Worm (Caenorhabditis elegans): Measurements from ENCODE around the gene srh-303.

The srh-303 gene

DNA sequence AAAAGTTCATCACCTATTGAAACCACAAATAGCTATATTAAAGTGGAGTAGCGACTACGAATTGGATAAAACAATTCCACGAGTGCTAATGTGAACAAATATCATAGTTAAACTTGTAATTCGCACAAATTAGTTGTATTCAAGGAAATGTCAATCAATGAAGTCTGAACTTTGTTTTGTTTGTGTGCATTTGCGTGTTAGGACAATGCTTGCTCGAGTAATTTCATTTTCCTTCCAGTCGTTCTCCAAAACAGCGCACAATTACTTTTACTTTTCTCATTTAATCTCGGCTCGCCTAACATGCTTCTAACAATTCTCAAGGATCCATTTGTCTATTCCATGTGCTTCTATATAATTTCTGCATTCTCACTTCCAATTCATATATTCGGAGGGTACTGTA, 6.8 kb upstream of the srh-303 start, which contains the start of gene srh-301:
TSS of gene srh-301 (plus strand) at position 301 of the 400 bp plus-strand sequence.
- TF ChIP-seq ceh-9 (tag; optimal IDR thresholded peaks at IDR 0.05) (no peak), che-1 (tag; optimal IDR thresholded peaks at IDR 0.05) (no peak), ceh-45 (GFP tag; IDR thresholded peaks at IDR 0.05) (no peak), pax-1 (tag; optimal IDR thresholded peaks at IDR 0.05) (no peak), ama-1 (optimal IDR thresholded peaks at IDR 0.05) (no peak), ceh-14 (tag; optimal IDR thresholded peaks at IDR 0.05) (no peak), fax-1 (tag; optimal IDR thresholded peaks at IDR 0.05) (no peak), sox-2 (GFP tag; IDR thresholded peaks at IDR 0.05) (no peak), hlh-6 (tag; optimal IDR thresholded peaks at IDR 0.05) (no peak), zip-5 (tag; optimal IDR thresholded peaks at IDR 0.05) (no peak)

- TF ChIP-seq mec-3 (tag; optimal IDR thresholded peaks at IDR 0.05; ENCODE audit: borderline replicate concordance): no peak
- no peak for TF ChIP-seq sdc-2 (tag; optimal IDR thresholded peaks at IDR 0.05)
- TF ChIP-seq nfya-1 (tag; optimal IDR thresholded peaks at IDR 0.05): no peak
- TF ChIP-seq lim-6 (tag; optimal IDR thresholded peaks at IDR 0.05): no peak
- TF ChIP-seq syd-9 (tag; optimal IDR thresholded peaks at IDR 0.05): no peak
- TF ChIP-seq ceh-48 (tag; optimal IDR thresholded peaks at IDR 0.05): no peak
- no peak for TF ChIP-seq hlh-8 (tag; optimal IDR thresholded peaks at IDR 0.05)
- TF ChIP-seq ceh-9 (tag; optimal IDR thresholded peaks at IDR 0.05): no peak
- no peak for TF ChIP-seq ceh-19 (GFP tag; optimal IDR thresholded peaks at IDR 0.05)
- no peak for TF ChIP-seq pag-3 (tag; optimal IDR thresholded peaks at IDR 0.05; ENCODE audit: borderline replicate concordance)
Measured at ce11 chrV:17828310-17828709, 3.1 kb upstream of the srh-303 start, which contains the start of gene srh-304. Gene srh-304, plus strand, starts transcription at chrV:17828610.

DNA sequence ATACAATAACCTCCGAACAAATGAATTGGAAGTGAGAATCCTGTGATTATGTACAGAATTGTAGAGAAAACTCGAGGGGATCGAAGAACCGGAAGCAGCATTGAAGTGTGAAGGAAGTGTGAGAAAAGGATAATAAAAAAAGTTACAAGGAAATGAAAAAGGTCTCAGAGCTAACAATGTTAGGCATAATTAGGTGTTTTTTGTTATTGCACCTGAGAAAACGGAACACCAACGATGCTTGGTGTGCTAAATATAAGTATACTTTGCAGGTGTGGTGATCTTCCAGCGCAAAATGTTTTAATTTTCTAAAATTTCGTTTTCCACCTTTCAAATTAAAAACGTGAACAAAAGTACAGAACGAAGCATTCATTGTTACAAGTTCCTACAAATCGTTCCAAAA, 12.7 kb downstream of the srh-303 start, which contains the start of gene srh-286:
TSS of gene srh-286 (minus strand) at position 101 of the 400 bp plus-strand sequence.
- no peak for TF ChIP-seq fkh-10 (GFP tag; optimal IDR thresholded peaks at IDR 0.05)
- no peak for TF ChIP-seq sox-2 (GFP tag; IDR thresholded peaks at IDR 0.05)

DNA sequence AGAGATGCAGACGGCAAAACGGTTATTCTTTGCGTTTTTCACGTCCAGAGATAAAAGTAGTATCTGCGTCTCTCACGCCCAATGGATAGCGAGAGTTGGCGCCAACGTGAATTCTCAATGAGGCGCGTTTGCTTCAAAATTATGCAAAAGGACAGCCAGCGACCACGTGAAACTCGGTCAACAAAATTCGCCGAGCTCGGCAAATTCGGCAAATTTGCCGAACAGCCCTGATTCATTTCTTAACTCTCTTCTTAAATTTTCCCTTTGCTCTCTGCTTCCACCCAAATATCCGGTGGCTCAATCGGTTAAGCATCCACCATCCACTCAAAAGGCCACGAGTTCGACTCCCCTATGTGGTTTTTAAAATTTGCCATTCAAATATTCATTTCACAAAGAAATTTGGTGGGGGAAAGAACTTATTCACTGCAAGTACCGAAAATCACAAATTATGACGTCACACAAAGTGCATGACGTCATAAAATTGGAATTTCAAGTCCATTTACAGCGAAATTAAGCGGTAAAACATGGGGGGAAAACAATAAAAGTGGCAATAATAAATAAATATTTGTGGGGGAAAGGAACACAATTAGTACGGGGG, 14.0 kb downstream of the srh-303 start:
- no peak for TF ChIP-seq ttx-3 (tag; optimal IDR thresholded peaks at IDR 0.05)
- TF ChIP-seq C38D4.7 (GFP tag; optimal IDR thresholded peaks at IDR 0.05): no peak
- TF ChIP-seq pat-9 (tag; optimal IDR thresholded peaks at IDR 0.05): no peak
- no peak for TF ChIP-seq zip-5 (tag; optimal IDR thresholded peaks at IDR 0.05)
- TF ChIP-seq ceh-18 (tag; optimal IDR thresholded peaks at IDR 0.05): no peak
- TF ChIP-seq elt-2 (tag; optimal IDR thresholded peaks at IDR 0.05): no peak
- no peak for TF ChIP-seq hlh-15 (tag; optimal IDR thresholded peaks at IDR 0.05)
- TF ChIP-seq che-1 (tag; optimal IDR thresholded peaks at IDR 0.05): no peak

- TF ChIP-seq ref-2 (tag; optimal IDR thresholded peaks at IDR 0.05): no peak
- TF ChIP-seq ceh-48 (tag; optimal IDR thresholded peaks at IDR 0.05): no peak
Measured at ce11 chrV:17855889-17856288, 24.4 kb downstream of the srh-303 start, which contains the start of gene tcc-1. Gene tcc-1, minus strand, starts transcription at chrV:17855989.

DNA sequence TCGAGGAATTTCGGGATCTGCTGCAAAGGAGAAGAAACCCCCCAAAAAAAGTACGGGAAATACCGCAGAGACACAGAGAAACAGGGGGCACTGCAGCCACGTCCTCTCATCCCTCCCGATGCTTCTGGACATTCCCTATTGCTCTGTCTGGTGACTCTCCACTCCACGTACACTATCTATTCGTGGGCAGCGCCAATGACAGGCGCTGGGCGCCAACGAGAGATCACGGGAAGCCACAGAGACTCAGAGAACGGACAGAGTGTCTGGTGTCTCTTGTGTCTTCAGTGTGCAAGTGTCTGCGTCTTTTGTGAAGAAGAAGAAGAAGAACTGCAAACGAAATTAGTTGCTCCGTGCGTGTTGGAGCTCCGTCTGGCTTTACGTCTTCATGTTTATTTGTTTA, 26.5 kb downstream of the srh-303 start:
- TF ChIP-seq hlh-30 (tag; optimal IDR thresholded peaks at IDR 0.05; ENCODE audit: insufficient read depth) (peak; percentile 55), nhr-232 (tag; optimal IDR thresholded peaks at IDR 0.05) (no peak), sox-2 (GFP tag; IDR thresholded peaks at IDR 0.05) (no peak), syd-9 (tag; optimal IDR thresholded peaks at IDR 0.05) (peak; percentile 34), odd-2 (tag; optimal IDR thresholded peaks at IDR 0.05) (no peak), K02D7.2 (tag; optimal IDR thresholded peaks at IDR 0.05) (no peak), pros-1 (tag; optimal IDR thresholded peaks at IDR 0.05) (peak; percentile 15), ceh-31 (tag; optimal IDR thresholded peaks at IDR 0.05) (peak; percentile 83), unc-55 (GFP tag; optimal IDR thresholded peaks at IDR 0.05) (peak; percentile 74), K09A11.1 (tag; optimal IDR thresholded peaks at IDR 0.05; ENCODE audit: insufficient read depth) (no peak), F13H6.1 (tag; optimal IDR thresholded peaks at IDR 0.05) (peak; percentile 65), pqm-1 (tag; optimal IDR thresholded peaks at IDR 0.05) (no peak), rnt-1 (tag; optimal IDR thresholded peaks at IDR 0.05) (peak; percentile 58), pag-3 (tag; optimal IDR thresholded peaks at IDR 0.05; ENCODE audit: borderline replicate concordance) (peak; percentile 67), fkh-6 (tag; optimal IDR thresholded peaks at IDR 0.05) (no peak), ceh-14 (tag; optimal IDR thresholded peaks at IDR 0.05) (peak; percentile 77), nhr-11 (tag; optimal IDR thresholded peaks at IDR 0.05) (no peak), fkh-10 (GFP tag; optimal IDR thresholded peaks at IDR 0.05) (peak; percentile 55), unc-42 (tag; optimal IDR thresholded peaks at IDR 0.05) (peak; percentile 97), nfya-1 (tag; optimal IDR thresholded peaks at IDR 0.05) (peak; percentile 98), zip-5 (tag; optimal IDR thresholded peaks at IDR 0.05) (no peak), ets-4 (tag; optimal IDR thresholded peaks at IDR 0.05) (peak; percentile 46)

All from whole organism, late embryonic.